Fruit fly (Drosophila melanogaster) whole organism, larva: Measurements from ENCODE around the gene eEF2.

Source experiments
- noc ChIP-seq: fragments of 200-800 bp; sonication (Bioruptor generic); optimal IDR thresholded peaks from 3 replicates; lab custom pipeline; 2019; ENCODE audit warnings: missing biosample characterization, mild to moderate bottlenecking, missing genetic modification characterization, moderate library complexity

The eEF2 gene

dm6 chr2L:21629149-21629813 lies 52.7 kb downstream of the eEF2 start:
- no peak for TF ChIP-seq noc (tag; lab: Kevin White, UChicago)

DNA sequence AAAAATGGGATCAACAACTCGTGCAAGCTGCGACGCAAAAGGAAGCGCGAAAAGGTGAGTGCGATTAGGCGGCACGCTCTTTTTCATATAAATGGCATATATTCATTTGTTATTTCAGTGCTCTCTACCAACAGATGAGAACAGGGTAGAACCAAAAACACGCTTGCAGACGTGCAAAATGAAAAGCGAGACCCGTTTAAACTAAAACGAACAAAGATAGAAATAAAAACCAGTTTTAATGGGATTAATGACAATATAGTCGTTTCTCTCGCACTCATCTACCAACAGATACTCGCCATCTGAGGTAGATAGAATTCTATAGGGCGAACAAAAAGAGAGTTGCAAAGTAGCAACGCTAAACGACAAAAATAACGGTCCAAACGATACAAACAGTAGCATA lies 53.4 kb downstream of the eEF2 start:
- TF ChIP-seq noc (tag; lab: Kevin White, UChicago): no peak

dm6 chr2L:21627957-21628356 lies 54.0 kb downstream of the eEF2 start:
- no peak for TF ChIP-seq noc (tag; lab: Kevin White, UChicago)
